Worm (Caenorhabditis elegans) whole organism, early embryonic: ENCODE measurements around the gene oac-22.

Source experiments
- B0310.2 ChIP-seq: sonication (generic microtip); optimal IDR thresholded peaks from 2 replicates; lab custom pipeline; 2016; ENCODE audit warnings: mild to moderate bottlenecking, missing genetic modification characterization, missing compliant biosample characterization
- F13C5.2 ChIP-seq: sonication (generic microtip); optimal IDR thresholded peaks from 2 replicates; lab custom pipeline; 2017; ENCODE audit warnings: mild to moderate bottlenecking, missing genetic modification characterization, inconsistent platforms, missing compliant biosample characterization
- aly-1 ChIP-seq: sonication (generic microtip); optimal IDR thresholded peaks from 2 replicates; lab custom pipeline; 2016; ENCODE audit warnings: missing genetic modification characterization, missing compliant biosample characterization
- ama-1 ChIP-seq: fragments of 150-350 bp; optimal IDR thresholded peaks from 2 replicates; lab custom pipeline; 2014
- ceh-13 ChIP-seq: fragments of 200-800 bp; sonication (Bioruptor generic); optimal IDR thresholded peaks from 2 replicates; lab custom pipeline; 2018; ENCODE audit warnings: mild to moderate bottlenecking, missing genetic modification characterization, missing compliant biosample characterization
- ceh-36 ChIP-seq: sonication (generic microtip); optimal IDR thresholded peaks from 2 replicates; lab custom pipeline; 2016; ENCODE audit warnings: missing genetic modification characterization, inconsistent platforms, missing compliant biosample characterization
- ets-7 ChIP-seq: sonication (generic microtip); optimal IDR thresholded peaks from 2 replicates; lab custom pipeline; 2016; ENCODE audit warnings: missing genotype, missing genetic modification characterization, missing compliant biosample characterization
- flt-1 ChIP-seq: fragments of 200-800 bp; sonication (Bioruptor generic); IDR thresholded peaks from 2 replicates; pipeline ENCODE4 v1.3.6; 2022; ENCODE audit warnings: missing genetic modification characterization, missing compliant biosample characterization
- hmbx-1 ChIP-seq: sonication (generic microtip); optimal IDR thresholded peaks from 2 replicates; lab custom pipeline; 2016; ENCODE audit warnings: mild to moderate bottlenecking, missing genetic modification characterization, missing compliant biosample characterization
- hmg-4 ChIP-seq: fragments of 200-800 bp; sonication (Bioruptor generic); optimal IDR thresholded peaks from 2 replicates; lab custom pipeline; 2018; ENCODE audit warnings: mild to moderate bottlenecking, missing genetic modification characterization, missing compliant biosample characterization
- hnd-1 ChIP-seq: sonication (generic microtip); optimal IDR thresholded peaks from 2 replicates; lab custom pipeline; 2016; ENCODE audit warnings: missing genetic modification characterization, missing compliant biosample characterization
- pes-1 ChIP-seq: fragments of 200-800 bp; sonication (Bioruptor generic); IDR thresholded peaks from 2 replicates; pipeline ENCODE4 v1.3.6; 2022; ENCODE audit warnings: missing genetic modification reagents, missing genetic modification characterization, missing compliant biosample characterization
- scrt-1 ChIP-seq: fragments of 200-800 bp; sonication (Bioruptor generic); IDR thresholded peaks from 2 replicates; pipeline ENCODE4 v1.3.6; 2022; ENCODE audit warnings: missing genetic modification characterization, missing compliant biosample characterization
- sea-1 ChIP-seq: fragments of 200-800 bp; sonication (Bioruptor generic); conservative IDR thresholded peaks from 2 replicates; pipeline ENCODE4 v1.3.6; 2022; ENCODE audit warnings: missing genetic modification characterization, missing compliant biosample characterization
- tbx-11 ChIP-seq: fragments of 200-800 bp; sonication (Bioruptor generic); IDR thresholded peaks from 2 replicates; pipeline ENCODE4 v1.3.6; 2022; ENCODE audit warnings: missing genetic modification characterization, missing compliant biosample characterization
- tbx-37 ChIP-seq: fragments of 200-800 bp; sonication (Bioruptor generic); conservative IDR thresholded peaks from 2 replicates; pipeline ENCODE4 v1.3.6; 2022; ENCODE audit warnings: missing genetic modification reagents, missing genetic modification characterization, missing compliant biosample characterization
- tra-4 ChIP-seq: sonication (generic microtip); optimal IDR thresholded peaks from 2 replicates; lab custom pipeline; 2017; ENCODE audit warnings: missing genetic modification characterization, missing compliant biosample characterization

Gene oac-22

ce11 chrIV:3866018-3866417, 19.5 kb upstream of the oac-22 start:
- TF ChIP-seq pes-1 (GFP tag; lab: Robert Waterston, UW), result no peak

- TF ChIP-seq flt-1 (GFP tag; lab: Robert Waterston, UW), result no peak
- TF ChIP-seq tra-4 (tag; lab: Kevin White, UChicago), result no peak
- no peak for TF ChIP-seq F13C5.2
- no peak for TF ChIP-seq hmbx-1
- TF ChIP-seq hmg-4 (GFP tag; lab: Kevin White, UChicago), result no peak
- TF ChIP-seq tbx-37, result no peak
- TF ChIP-seq ceh-13 (GFP tag; lab: Kevin White, UChicago), result no peak
- no peak for TF ChIP-seq ets-7
- no peak for TF ChIP-seq B0310.2 (tag; lab: Kevin White, UChicago)
Measured at ce11 chrIV:3867252-3867651, 18.2 kb upstream of the oac-22 start, which contains the start of gene F37C4.4. TSS of gene F37C4.4 (plus strand) at chrIV:3867309.

ce11 chrIV:3869875-3870274, 15.6 kb upstream of the oac-22 start:
- TF ChIP-seq hmbx-1 (no peak), B0310.2 (tag; lab: Kevin White, UChicago) (no peak), tbx-37 (no peak), hmg-4 (GFP tag; lab: Kevin White, UChicago) (no peak), ceh-36 (tag; lab: Kevin White, UChicago) (no peak), hnd-1 (tag; lab: Kevin White, UChicago) (no peak), aly-1 (tag; lab: Kevin White, UChicago) (no peak)

ce11 chrIV:3873195-3873594, 12.3 kb upstream of the oac-22 start:
- TF ChIP-seq tra-4 (tag; lab: Kevin White, UChicago) (no peak), hmbx-1 (no peak), flt-1 (GFP tag; lab: Robert Waterston, UW) (no peak), ceh-13 (GFP tag; lab: Kevin White, UChicago) (no peak), tbx-37 (no peak), ama-1 (no peak)

- TF ChIP-seq flt-1 (GFP tag; lab: Robert Waterston, UW) (no peak), scrt-1 (GFP tag; lab: Robert Waterston, UW) (no peak), sea-1 (GFP tag; lab: Robert Waterston, UW) (no peak), aly-1 (tag; lab: Kevin White, UChicago) (no peak)
Measured at ce11 chrIV:3873706-3874105, 11.8 kb upstream of the oac-22 start, which contains the start of gene F37C4.5. TSS of gene F37C4.5 (minus strand) at chrIV:3873806.

ce11 chrIV:3874417-3874816, 11.1 kb upstream of the oac-22 start:
- TF ChIP-seq hnd-1 (tag; lab: Kevin White, UChicago), result no peak
- TF ChIP-seq ets-7, result no peak
- TF ChIP-seq aly-1 (tag; lab: Kevin White, UChicago), result no peak
- TF ChIP-seq F13C5.2, result no peak

ce11 chrIV:3875260-3875659, 10.2 kb upstream of the oac-22 start:
- TF ChIP-seq tbx-37, result no peak
- no peak for TF ChIP-seq B0310.2 (tag; lab: Kevin White, UChicago)
- TF ChIP-seq ets-7, result no peak
- no peak for TF ChIP-seq ceh-13 (GFP tag; lab: Kevin White, UChicago)
- TF ChIP-seq sea-1 (GFP tag; lab: Robert Waterston, UW), result no peak
- no peak for TF ChIP-seq ceh-36 (tag; lab: Kevin White, UChicago)

- TF ChIP-seq scrt-1 (GFP tag; lab: Robert Waterston, UW) (no peak), tra-4 (tag; lab: Kevin White, UChicago) (no peak), tbx-37 (no peak), hmg-4 (GFP tag; lab: Kevin White, UChicago) (no peak), tbx-11 (GFP tag; lab: Robert Waterston, UW) (no peak), F13C5.2 (no peak), sea-1 (GFP tag; lab: Robert Waterston, UW) (no peak), hmbx-1 (no peak), flt-1 (GFP tag; lab: Robert Waterston, UW) (no peak)
Measured at ce11 chrIV:3876955-3877354, 8.5 kb upstream of the oac-22 start.

- TF ChIP-seq tbx-11 (GFP tag; lab: Robert Waterston, UW), result no peak
- TF ChIP-seq hmbx-1, result no peak
- no peak for TF ChIP-seq ceh-13 (GFP tag; lab: Kevin White, UChicago)
- TF ChIP-seq scrt-1 (GFP tag; lab: Robert Waterston, UW), result no peak
- TF ChIP-seq tbx-37, result no peak
- TF ChIP-seq hnd-1 (tag; lab: Kevin White, UChicago), result no peak
- no peak for TF ChIP-seq sea-1 (GFP tag; lab: Robert Waterston, UW)
- TF ChIP-seq flt-1 (GFP tag; lab: Robert Waterston, UW), result no peak
- TF ChIP-seq hmg-4 (GFP tag; lab: Kevin White, UChicago), result no peak
- TF ChIP-seq ets-7, result no peak
- TF ChIP-seq aly-1 (tag; lab: Kevin White, UChicago), result no peak
- no peak for TF ChIP-seq F13C5.2
- no peak for TF ChIP-seq ceh-36 (tag; lab: Kevin White, UChicago)
- TF ChIP-seq pes-1 (GFP tag; lab: Robert Waterston, UW), result no peak
- no peak for TF ChIP-seq ama-1
Measured at ce11 chrIV:3878283-3878938, 7.1 kb upstream of the oac-22 start, which contains the start of gene F37C4.6. TSS of gene F37C4.6 (minus strand) at chrIV:3878333.
